Worm (Caenorhabditis elegans) whole organism, late embryonic: ENCODE data around the gene C44B9.2.

Experiments
- madf-2 ChIP-seq: sonication (generic microtip); optimal IDR thresholded peaks from 2 replicates; lab custom pipeline; 2017; ENCODE audit warnings: missing genetic modification characterization, missing compliant biosample characterization
- nhr-11 ChIP-seq: fragments of 150-350 bp; optimal IDR thresholded peaks from 2 replicates; lab custom pipeline; 2014; ENCODE audit warnings: missing biosample characterization, missing genetic modification characterization

DNA sequence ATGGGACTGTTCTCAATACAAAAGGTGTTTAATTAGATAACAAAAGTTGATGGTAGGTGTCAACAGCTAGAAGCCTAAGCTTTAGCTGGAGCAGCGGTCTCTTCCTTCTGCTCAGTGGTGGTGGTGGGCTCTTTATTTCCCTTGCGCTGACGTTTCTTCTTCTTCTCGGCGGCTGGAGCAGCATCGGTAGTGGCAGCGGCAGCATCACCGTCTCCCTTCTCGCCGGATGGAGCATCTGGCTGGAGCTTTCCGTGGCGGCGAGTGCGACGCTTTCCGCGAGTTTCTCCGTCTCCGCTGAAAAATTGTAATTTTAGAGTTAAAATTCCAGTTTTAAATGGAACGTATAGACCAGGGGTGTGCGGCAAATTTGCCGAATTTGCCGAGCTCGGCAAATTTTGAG is 8.1 kb upstream of the C44B9.2 start:
- TF ChIP-seq nhr-11 (tag; lab: Kevin White, UChicago) (no peak), madf-2 (no peak)
